Fruit fly (Drosophila melanogaster): ENCODE data around the gene aay.

aay gene

dm6 chr3L:9438858-9439257 lies 15.8 kb downstream of the aay start:
- TF ChIP-seq Med (GFP tag): peak; percentile 63
- TF ChIP-seq hb (GFP tag; IDR thresholded peaks at IDR 0.05; ENCODE audit: partially characterized antibody): 0 out of 3 replicates have a peak, but pooled peaks have one; percentile 28
- no peak for TF ChIP-seq her (GFP tag; optimal IDR thresholded peaks at IDR 0.05)
- TF ChIP-seq twi (tag; optimal IDR thresholded peaks at IDR 0.05): no peak
- TF ChIP-seq Ets65A (GFP tag): peak; percentile 68
- TF ChIP-seq Elba2 (GFP tag; optimal IDR thresholded peaks at IDR 0.05): no peak
- TF ChIP-seq Max (GFP tag; optimal IDR thresholded peaks at IDR 0.05): no peak
- no peak for TF ChIP-seq CG12071 (GFP tag; optimal IDR thresholded peaks at IDR 0.05)
- no peak for TF ChIP-seq Fer3 (tag; optimal IDR thresholded peaks at IDR 0.05)
- TF ChIP-seq chinmo (GFP tag; IDR thresholded peaks at IDR 0.05; ENCODE audit: partially characterized antibody): 0 out of 4 replicates have a peak, but pooled peaks have one; percentile 29
- TF ChIP-seq CG8388 (GFP tag; optimal IDR thresholded peaks at IDR 0.05): no peak
- TF ChIP-seq bigmax (GFP tag; optimal IDR thresholded peaks at IDR 0.05): no peak
- 0 out of 3 replicates have a peak, but pooled peaks have one; percentile 36 for TF ChIP-seq CG16813 (GFP tag; IDR thresholded peaks at IDR 0.05; ENCODE audit: partially characterized antibody)
- TF ChIP-seq grau (tag; optimal IDR thresholded peaks at IDR 0.05): no peak
- TF ChIP-seq slp2 (GFP tag; optimal IDR thresholded peaks at IDR 0.05): no peak

- TF ChIP-seq Adf1 (GFP tag; IDR thresholded peaks at IDR 0.05): no peak
- peak; percentile 11; the same call in 1 of the 3 replicates for TF ChIP-seq Optix (GFP tag; IDR thresholded peaks at IDR 0.05)
- peak; percentile 80 for TF ChIP-seq YL-1 (GFP tag; optimal IDR thresholded peaks at IDR 0.05)
- TF ChIP-seq CG17385 (GFP tag; optimal IDR thresholded peaks at IDR 0.05): peak; percentile 8
- peak; percentile 99 for TF ChIP-seq Blimp-1 (GFP tag; optimal IDR thresholded peaks at IDR 0.05)
- TF ChIP-seq Ptx1 (GFP tag; IDR thresholded peaks at IDR 0.05): peak; percentile 53; the same call in 1 of the 2 replicates
- no peak for TF ChIP-seq Bteb2 (GFP tag; optimal IDR thresholded peaks at IDR 0.05)
- no peak for TF ChIP-seq Vsx1 (GFP tag; optimal IDR thresholded peaks at IDR 0.05)
- no peak for TF ChIP-seq lov (optimal IDR thresholded peaks at IDR 0.05)
- 0 out of 3 replicates have a peak, but pooled peaks have one; percentile 24 for TF ChIP-seq lov (GFP tag; IDR thresholded peaks at IDR 0.05)
- peak; percentile 50 for TF ChIP-seq HLH54F (GFP tag; optimal IDR thresholded peaks at IDR 0.05)
- TF ChIP-seq onecut (GFP tag; IDR thresholded peaks at IDR 0.05): no peak
- TF ChIP-seq vnd (GFP tag; IDR thresholded peaks at IDR 0.05; ENCODE audit: partially characterized antibody): peak; percentile 76
- TF ChIP-seq vfl (GFP tag; optimal IDR thresholded peaks at IDR 0.05): peak; percentile 14
- TF ChIP-seq Bdp1 (GFP tag; optimal IDR thresholded peaks at IDR 0.05): peak; percentile 0
- TF ChIP-seq CG12104 (GFP tag; optimal IDR thresholded peaks at IDR 0.05): peak; percentile 30
- TF ChIP-seq CG14860 (GFP tag; IDR thresholded peaks at IDR 0.05; ENCODE audit: partially characterized antibody): peak; percentile 84
- peak; percentile 82 for TF ChIP-seq CG15514 (GFP tag; optimal IDR thresholded peaks at IDR 0.05)
- peak; percentile 55 for TF ChIP-seq CG9609 (GFP tag; optimal IDR thresholded peaks at IDR 0.05)
- peak; percentile 44 for TF ChIP-seq Ssrp (tag; optimal IDR thresholded peaks at IDR 0.05)
- TF ChIP-seq scrt (GFP tag; optimal IDR thresholded peaks at IDR 0.05): peak; percentile 20
- peak; percentile 56 for TF ChIP-seq CG10267 (tag; optimal IDR thresholded peaks at IDR 0.05)
- no peak for TF ChIP-seq CG10959 (GFP tag; IDR thresholded peaks at IDR 0.05)
- TF ChIP-seq hth (optimal IDR thresholded peaks at IDR 0.05): no peak
- peak; percentile 35 for TF ChIP-seq caup (GFP tag; optimal IDR thresholded peaks at IDR 0.05; ENCODE audit: severe bottlenecking)
- peak; percentile 19; the same call in 1 of the 2 replicates for TF ChIP-seq E2f1 (GFP tag; IDR thresholded peaks at IDR 0.05)
- peak; percentile 8 for TF ChIP-seq CG34376 (GFP tag; optimal IDR thresholded peaks at IDR 0.05)
- 0 out of 4 replicates have a peak, but pooled peaks have one; percentile 46 for TF ChIP-seq chinmo (GFP tag; IDR thresholded peaks at IDR 0.05; ENCODE audit: partially characterized antibody)
- TF ChIP-seq sd (tag; optimal IDR thresholded peaks at IDR 0.05): peak; percentile 38
- peak; percentile 62 for TF ChIP-seq CG17912 (GFP tag; optimal IDR thresholded peaks at IDR 0.05)
- TF ChIP-seq CG32772 (GFP tag; IDR thresholded peaks at IDR 0.05): peak; percentile 61
- peak; percentile 39 for TF ChIP-seq CG15269 (tag; optimal IDR thresholded peaks at IDR 0.05)
- TF ChIP-seq tin (GFP tag; optimal IDR thresholded peaks at IDR 0.05): peak; percentile 72
- no peak for TF ChIP-seq CG4360 (GFP tag; IDR thresholded peaks at IDR 0.05)
- peak; percentile 93 for TF ChIP-seq row (GFP tag; IDR thresholded peaks at IDR 0.05)
These were observed 18.9 kb downstream of the aay start, which contains the start of the genes Bet3 and Nf-YA for dm6 chr3L:9441907-9442479. TSS of gene Bet3 (minus strand) at chr3L:9442267. TSS of gene Nf-YA (minus strand) at chr3L:9442267.

Data from whole organism, embryonic.